Worm (Caenorhabditis elegans) whole organism, dauer: Measurements from ENCODE around the gene B0507.8.

Experiments
- unc-62 ChIP-seq: sonication (generic microtip); optimal IDR thresholded peaks from 2 replicates; lab custom pipeline; 2017; ENCODE audit warnings: missing biosample characterization, missing genetic modification reagents, missing genetic modification characterization

The B0507.8 gene

ce11 chrV:8762861-8763260, at the start of gene B0507.8:
TSS of gene B0507.8 (minus strand) at chrV:8762961.
- TF ChIP-seq unc-62 (GFP tag; lab: Kevin White, UChicago): no peak

- no peak for TF ChIP-seq unc-62 (GFP tag; lab: Kevin White, UChicago)
Observed at ce11 chrV:8805047-8805446, 42.3 kb upstream of the B0507.8 start.

- TF ChIP-seq unc-62 (GFP tag; lab: Kevin White, UChicago): no peak
Observed at ce11 chrV:8802252-8802651, 39.5 kb upstream of the B0507.8 start.

- no peak for TF ChIP-seq unc-62 (GFP tag; lab: Kevin White, UChicago)
Observed at ce11 chrV:8800978-8801559, 38.3 kb upstream of the B0507.8 start, which contains the start of gene magu-2. TSS of gene magu-2 (minus strand) at chrV:8801028.

- TF ChIP-seq unc-62 (GFP tag; lab: Kevin White, UChicago): no peak
Observed at ce11 chrV:8799293-8799812, 36.6 kb upstream of the B0507.8 start.

- no peak for TF ChIP-seq unc-62 (GFP tag; lab: Kevin White, UChicago)
Observed at ce11 chrV:8798470-8798869, 35.7 kb upstream of the B0507.8 start.

ce11 chrV:8796889-8797288, 34.1 kb upstream of the B0507.8 start:
- TF ChIP-seq unc-62 (GFP tag; lab: Kevin White, UChicago): no peak

- no peak for TF ChIP-seq unc-62 (GFP tag; lab: Kevin White, UChicago)
Observed at ce11 chrV:8796246-8796645, 33.5 kb upstream of the B0507.8 start.

- TF ChIP-seq unc-62 (GFP tag; lab: Kevin White, UChicago): no peak
Observed at ce11 chrV:8795499-8795898, 32.7 kb upstream of the B0507.8 start.

ce11 chrV:8792814-8793213, 30.1 kb upstream of the B0507.8 start:
- no peak for TF ChIP-seq unc-62 (GFP tag; lab: Kevin White, UChicago)

ce11 chrV:8789345-8789744, 26.6 kb upstream of the B0507.8 start:
- no peak for TF ChIP-seq unc-62 (GFP tag; lab: Kevin White, UChicago)

ce11 chrV:8786245-8786644, 23.5 kb upstream of the B0507.8 start, which contains the start of gene sup-37:
TSS of gene sup-37 (plus strand) at chrV:8786545.
- TF ChIP-seq unc-62 (GFP tag; lab: Kevin White, UChicago): no peak

ce11 chrV:8785526-8785925, 22.8 kb upstream of the B0507.8 start:
- no peak for TF ChIP-seq unc-62 (GFP tag; lab: Kevin White, UChicago)

- TF ChIP-seq unc-62 (GFP tag; lab: Kevin White, UChicago): no peak
Observed at ce11 chrV:8784485-8784884, 21.7 kb upstream of the B0507.8 start.

ce11 chrV:8782112-8782511, 19.4 kb upstream of the B0507.8 start:
- TF ChIP-seq unc-62 (GFP tag; lab: Kevin White, UChicago): no peak

ce11 chrV:8781164-8781563, 18.4 kb upstream of the B0507.8 start:
- no peak for TF ChIP-seq unc-62 (GFP tag; lab: Kevin White, UChicago)

- TF ChIP-seq unc-62 (GFP tag; lab: Kevin White, UChicago): no peak
Observed at ce11 chrV:8776270-8776669, 13.5 kb upstream of the B0507.8 start, which contains the start of gene B0507.1. TSS of gene B0507.1 (plus strand) at chrV:8776570.
